Fruit fly (Drosophila melanogaster): ENCODE results near the gene CG42724.

CG42724 gene

dm6 chr3R:6368100-6368499, at the start of gene CG42724 (continued):
- no peak for TF ChIP-seq CG15011 (GFP tag; optimal IDR thresholded peaks at IDR 0.05)
- no peak for TF ChIP-seq CG7271 (tag; optimal IDR thresholded peaks at IDR 0.05)
- TF ChIP-seq br (optimal IDR thresholded peaks at IDR 0.05): no peak
- no peak for TF ChIP-seq gfzf (GFP tag; optimal IDR thresholded peaks at IDR 0.05)
- TF ChIP-seq prd (optimal IDR thresholded peaks at IDR 0.05): no peak
- peak; percentile 78 for TF ChIP-seq prd (GFP tag; IDR thresholded peaks at IDR 0.05)
- no peak for TF ChIP-seq Eip74EF (GFP tag; optimal IDR thresholded peaks at IDR 0.05)
- TF ChIP-seq exex (tag; optimal IDR thresholded peaks at IDR 0.05): no peak
- no peak for TF ChIP-seq CG15073 (GFP tag; optimal IDR thresholded peaks at IDR 0.05)
- no peak for TF ChIP-seq CG17359 (tag; optimal IDR thresholded peaks at IDR 0.05)
- TF ChIP-seq YL-1 (GFP tag; optimal IDR thresholded peaks at IDR 0.05): peak; percentile 64
- no peak for TF ChIP-seq CG8765 (GFP tag; IDR thresholded peaks at IDR 0.05)
- TF ChIP-seq CG32532 (GFP tag; IDR thresholded peaks at IDR 0.05): peak; percentile 68
- TF ChIP-seq Sry-δ (GFP tag; optimal IDR thresholded peaks at IDR 0.05): peak; percentile 96
- no peak for TF ChIP-seq CG1233 (GFP tag; optimal IDR thresholded peaks at IDR 0.05)
- no peak for TF ChIP-seq CG5953 (GFP tag; IDR thresholded peaks at IDR 0.05)
- TF ChIP-seq Hr3 (GFP tag; optimal IDR thresholded peaks at IDR 0.05): peak; percentile 47
- TF ChIP-seq dmrt11E (tag; optimal IDR thresholded peaks at IDR 0.05): no peak
- TF ChIP-seq kah (GFP tag; optimal IDR thresholded peaks at IDR 0.05): no peak
- TF ChIP-seq CG15479 (GFP tag; optimal IDR thresholded peaks at IDR 0.05): peak; percentile 37
- TF ChIP-seq tup (GFP tag; optimal IDR thresholded peaks at IDR 0.05): no peak
- no peak for TF ChIP-seq lab (GFP tag; optimal IDR thresholded peaks at IDR 0.05)
- peak; percentile 34 for TF ChIP-seq da (GFP tag; optimal IDR thresholded peaks at IDR 0.05)
- 0 out of 3 replicates have a peak, but pooled peaks have one; percentile 43 for TF ChIP-seq CG6791 (GFP tag; IDR thresholded peaks at IDR 0.05; ENCODE audit: partially characterized antibody)
- no peak for TF ChIP-seq Sox102F (GFP tag; optimal IDR thresholded peaks at IDR 0.05)
- TF ChIP-seq sc (optimal IDR thresholded peaks at IDR 0.05): no peak
- no peak for TF ChIP-seq sc (GFP tag; optimal IDR thresholded peaks at IDR 0.05)
- TF ChIP-seq abd-A (tag; optimal IDR thresholded peaks at IDR 0.05): no peak
- no peak for TF ChIP-seq Ravus (GFP tag; IDR thresholded peaks at IDR 0.05)
- TF ChIP-seq sim (GFP tag; IDR thresholded peaks at IDR 0.05): 0 out of 2 replicates have a peak, but pooled peaks have one; percentile 18
- peak; percentile 76 for TF ChIP-seq CG9932 (GFP tag; IDR thresholded peaks at IDR 0.05)
- peak; percentile 20 for TF ChIP-seq CG31388 (GFP tag; optimal IDR thresholded peaks at IDR 0.05)
- TF ChIP-seq tin (GFP tag; optimal IDR thresholded peaks at IDR 0.05): peak; percentile 42
- no peak for TF ChIP-seq CG10654 (GFP tag; optimal IDR thresholded peaks at IDR 0.05)
- TF ChIP-seq mam (GFP tag; optimal IDR thresholded peaks at IDR 0.05): peak; percentile 89
- TF ChIP-seq Dll (GFP tag; IDR thresholded peaks at IDR 0.05; ENCODE audit: partially characterized antibody): no peak; the same call in 2 of the 4 replicates
- TF ChIP-seq odd (GFP tag; optimal IDR thresholded peaks at IDR 0.05): no peak
- peak; percentile 8 for TF ChIP-seq ab (GFP tag; optimal IDR thresholded peaks at IDR 0.05)
- TF ChIP-seq CG14710 (tag; optimal IDR thresholded peaks at IDR 0.05): no peak
- TF ChIP-seq mirr (GFP tag; optimal IDR thresholded peaks at IDR 0.05): no peak
- TF ChIP-seq Oaz (GFP tag; IDR thresholded peaks at IDR 0.05): no peak
- peak; percentile 72 for TF ChIP-seq ranshi (GFP tag; IDR thresholded peaks at IDR 0.05)
- no peak for TF ChIP-seq Hr78 (GFP tag; optimal IDR thresholded peaks at IDR 0.05)
- TF ChIP-seq ATbp (GFP tag; optimal IDR thresholded peaks at IDR 0.05): no peak
- no peak for TF ChIP-seq ro (GFP tag; IDR thresholded peaks at IDR 0.05)
- no peak for TF ChIP-seq kni (GFP tag; optimal IDR thresholded peaks at IDR 0.05)
- TF ChIP-seq CG12659 (GFP tag; optimal IDR thresholded peaks at IDR 0.05): peak; percentile 67
- TF ChIP-seq tap (tag; optimal IDR thresholded peaks at IDR 0.05): no peak
- TF ChIP-seq CG1603 (tag; optimal IDR thresholded peaks at IDR 0.05): peak; percentile 91
- peak; percentile 46 for TF ChIP-seq esg (GFP tag; conservative IDR thresholded peaks at IDR 0.05)
- peak; percentile 43 for TF ChIP-seq org-1 (GFP tag; optimal IDR thresholded peaks at IDR 0.05)
